Fruit fly (Drosophila melanogaster): ENCODE measurements around the gene CG4995.

CG4995 gene

DNA sequence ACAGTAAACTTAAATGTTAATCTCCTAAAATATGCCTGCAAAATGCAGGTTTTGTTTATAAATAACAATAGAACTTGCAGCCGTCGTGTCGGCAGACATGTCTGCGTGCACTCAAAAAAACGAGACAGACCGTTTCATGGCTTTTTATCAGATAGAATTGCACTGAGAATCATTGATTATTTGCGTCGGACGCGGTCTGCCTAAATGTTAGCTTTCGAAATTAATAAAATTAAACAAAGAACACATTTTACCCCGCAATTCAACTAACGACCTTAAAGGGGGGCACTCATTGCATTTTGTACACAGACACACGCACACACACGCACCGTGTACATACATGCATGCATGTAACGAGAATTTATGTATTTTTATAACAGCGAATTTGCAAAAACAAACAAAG, 45.4 kb upstream of the CG4995 start (continued):
- TF ChIP-seq slou (GFP tag; optimal IDR thresholded peaks at IDR 0.05) (no peak), CG30020 (tag; optimal IDR thresholded peaks at IDR 0.05) (no peak), Atf6 (GFP tag; IDR thresholded peaks at IDR 0.05) (no peak), CG2116 (GFP tag; optimal IDR thresholded peaks at IDR 0.05) (no peak), CkIIα-i1 (GFP tag; IDR thresholded peaks at IDR 0.05) (no peak), Taf1 (GFP tag; IDR thresholded peaks at IDR 0.05) (no peak), cato (GFP tag; optimal IDR thresholded peaks at IDR 0.05; ENCODE audit: borderline replicate concordance) (no peak), CG8478 (optimal IDR thresholded peaks at IDR 0.05) (no peak), CrebB (tag; optimal IDR thresholded peaks at IDR 0.05) (no peak), Jarid2 (GFP tag; optimal IDR thresholded peaks at IDR 0.05) (no peak), gt (GFP tag; IDR thresholded peaks at IDR 0.05) (no peak), E2f1 (GFP tag; IDR thresholded peaks at IDR 0.05) (peak; percentile 38; the same call in 1 of the 2 replicates), GATAe (GFP tag; conservative IDR thresholded peaks at IDR 0.05) (no peak), CG4328 (GFP tag; optimal IDR thresholded peaks at IDR 0.05) (no peak), CG14965 (GFP tag; optimal IDR thresholded peaks at IDR 0.05; ENCODE audit: borderline replicate concordance) (no peak), Rfx (GFP tag; IDR thresholded peaks at IDR 0.05) (no peak), CG7928 (GFP tag; optimal IDR thresholded peaks at IDR 0.05) (no peak), fd64A (GFP tag; optimal IDR thresholded peaks at IDR 0.05) (no peak), CG13424 (tag; optimal IDR thresholded peaks at IDR 0.05) (no peak), CG7963 (GFP tag; IDR thresholded peaks at IDR 0.05; ENCODE audit: partially characterized antibody) (no peak), sd (tag; optimal IDR thresholded peaks at IDR 0.05) (no peak), CG7372 (GFP tag; IDR thresholded peaks at IDR 0.05) (no peak), CG3407 (GFP tag; optimal IDR thresholded peaks at IDR 0.05) (peak; percentile 18), nau (GFP tag; optimal IDR thresholded peaks at IDR 0.05) (no peak), CG32767 (GFP tag; IDR thresholded peaks at IDR 0.05) (no peak), CG6813 (GFP tag; optimal IDR thresholded peaks at IDR 0.05) (no peak), CG16813 (GFP tag; IDR thresholded peaks at IDR 0.05; ENCODE audit: partially characterized antibody) (no peak), dmrt99B (tag; optimal IDR thresholded peaks at IDR 0.05) (no peak), schlank (tag; optimal IDR thresholded peaks at IDR 0.05) (no peak), lmd (GFP tag; IDR thresholded peaks at IDR 0.05) (no peak), CG11696 (GFP tag; IDR thresholded peaks at IDR 0.05) (no peak), Fer2 (tag; optimal IDR thresholded peaks at IDR 0.05) (no peak), Vsx1 (GFP tag; optimal IDR thresholded peaks at IDR 0.05) (no peak), nmo (GFP tag; optimal IDR thresholded peaks at IDR 0.05) (no peak), Mad (GFP tag; optimal IDR thresholded peaks at IDR 0.05) (no peak), lbe (GFP tag; optimal IDR thresholded peaks at IDR 0.05) (no peak), CG18476 (GFP tag; optimal IDR thresholded peaks at IDR 0.05) (no peak), oc (tag; optimal IDR thresholded peaks at IDR 0.05) (no peak), Hey (tag; optimal IDR thresholded peaks at IDR 0.05) (no peak), CG42726 (GFP tag; IDR thresholded peaks at IDR 0.05; ENCODE audit: partially characterized antibody) (no peak), zen (tag; optimal IDR thresholded peaks at IDR 0.05) (no peak), CG2712 (tag; optimal IDR thresholded peaks at IDR 0.05) (no peak), CG6683 (GFP tag; optimal IDR thresholded peaks at IDR 0.05) (no peak), CG10431 (GFP tag; optimal IDR thresholded peaks at IDR 0.05) (no peak), stc (GFP tag; IDR thresholded peaks at IDR 0.05) (no peak), CG8924 (tag; optimal IDR thresholded peaks at IDR 0.05) (no peak), Dbx (GFP tag; IDR thresholded peaks at IDR 0.05) (no peak), Sry-β (GFP tag; optimal IDR thresholded peaks at IDR 0.05) (no peak), Ptx1 (GFP tag; IDR thresholded peaks at IDR 0.05) (peak; percentile 40; the same call in 1 of the 2 replicates), CG13624 (GFP tag; optimal IDR thresholded peaks at IDR 0.05) (peak; percentile 33), CG11456 (GFP tag; IDR thresholded peaks at IDR 0.05) (no peak), Lim3 (GFP tag; IDR thresholded peaks at IDR 0.05) (no peak)
